Worm (Caenorhabditis elegans) whole organism, L4 larva: Measurements from ENCODE around the gene trap-4.

Source experiments
- Y5F2A.4 ChIP-seq: fragments of 200-800 bp; sonication (Bioruptor generic); optimal IDR thresholded peaks from 2 replicates; lab custom pipeline; 2018; ENCODE audit warnings: mild to moderate bottlenecking, missing genetic modification characterization, missing compliant biosample characterization
- aha-1 ChIP-seq: fragments of 150-350 bp; peaks from one replicate; lab custom pipeline; 2014; ENCODE audit warnings: missing biosample characterization, missing genetic modification characterization
- aly-2 ChIP-seq: sonication (generic microtip); optimal IDR thresholded peaks from 2 replicates; lab custom pipeline; 2018; ENCODE audit warnings: missing biosample characterization, missing genetic modification characterization
- ceh-28 ChIP-seq: fragments of 150-350 bp; optimal IDR thresholded peaks from 2 replicates; lab custom pipeline; 2014; ENCODE audit warnings: missing biosample characterization, missing genetic modification reagents, missing genetic modification characterization
- daf-16 ChIP-seq, 3 experiments: sonication (generic microtip); optimal IDR thresholded peaks; 2 replicates each; lab custom pipeline; 2016 to 2017; ENCODE audit warnings: missing genetic modification characterization in 3 of 3, missing genetic modification reagents in 3 of 3, mild to moderate bottlenecking in 2 of 3, missing compliant biosample characterization in 2 of 3, missing biosample characterization in 1 of 3, moderate library complexity in 1 of 3
- daf-19 ChIP-seq: fragments of 200-800 bp; sonication (Bioruptor generic); conservative IDR thresholded peaks from 2 replicates; pipeline ENCODE4 v1.3.6; 2022; ENCODE audit warnings: missing genetic modification characterization, missing compliant biosample characterization
- fkh-10 ChIP-seq: fragments of 150-350 bp; optimal IDR thresholded peaks from 2 replicates; lab custom pipeline; 2014; ENCODE audit warnings: missing biosample characterization, missing genetic modification reagents, missing genetic modification characterization
- fos-1 ChIP-seq: fragments of 150-350 bp; optimal IDR thresholded peaks from 2 replicates; lab custom pipeline; 2014; ENCODE audit warnings: missing biosample characterization, missing genetic modification characterization
- hlh-30 ChIP-seq: sonication (generic microtip); optimal IDR thresholded peaks from 2 replicates; lab custom pipeline; 2017; ENCODE audit warnings: antibody characterized with exemption, mild to moderate bottlenecking, missing genetic modification characterization, missing compliant biosample characterization; ENCODE audit not compliant: insufficient read depth
- mxl-3 ChIP-seq: fragments of 200-800 bp; sonication (Bioruptor generic); optimal IDR thresholded peaks from 2 replicates; lab custom pipeline; 2018; ENCODE audit warnings: mild to moderate bottlenecking, missing genetic modification characterization, missing compliant biosample characterization
- nhr-10 ChIP-seq: fragments of 150-350 bp; optimal IDR thresholded peaks from 2 replicates; lab custom pipeline; 2014; ENCODE audit warnings: missing biosample characterization, missing genetic modification characterization
- nhr-11 ChIP-seq: fragments of 150-350 bp; optimal IDR thresholded peaks from 2 replicates; lab custom pipeline; 2014; ENCODE audit warnings: missing biosample characterization, missing genetic modification characterization
- nhr-237 ChIP-seq: sonication (generic microtip); optimal IDR thresholded peaks from 2 replicates; lab custom pipeline; 2017; ENCODE audit warnings: missing biosample characterization, missing genetic modification characterization
- nhr-76 ChIP-seq: fragments of 150-350 bp; optimal IDR thresholded peaks from 2 replicates; lab custom pipeline; 2014; ENCODE audit warnings: missing biosample characterization, missing genetic modification characterization

DNA sequence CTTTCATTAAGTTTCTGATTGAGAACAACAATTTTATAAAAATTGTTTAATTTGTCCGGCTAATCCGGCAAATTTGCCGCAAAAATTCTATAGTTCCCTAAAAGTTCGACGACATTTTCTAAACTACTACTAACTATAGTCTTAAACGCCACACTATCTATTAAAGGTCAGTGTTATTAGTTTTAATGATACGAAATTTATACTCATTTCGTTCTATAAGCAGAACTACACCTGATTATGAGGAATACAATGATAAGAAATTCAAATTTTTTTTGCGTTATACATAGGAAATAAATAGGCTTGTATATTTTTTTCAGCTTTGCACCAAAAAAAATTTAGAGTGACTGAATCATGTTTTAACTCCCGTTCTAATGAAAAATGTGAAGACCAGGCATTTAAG is 27.9 kb downstream of the trap-4 start:
- TF ChIP-seq mxl-3 (GFP tag; lab: Kevin White, UChicago) (no peak), fos-1 (tag; lab: Kevin White, UChicago) (no peak), nhr-237 (tag; lab: Kevin White, UChicago) (no peak), fkh-10 (GFP tag; lab: Kevin White, UChicago) (no peak), nhr-11 (tag; lab: Kevin White, UChicago) (no peak), daf-19 (GFP tag; lab: Robert Waterston, UW) (no peak), Y5F2A.4 (GFP tag; lab: Kevin White, UChicago) (no peak), hlh-30 (tag; lab: Kevin White, UChicago) (no peak), nhr-10 (tag; lab: Kevin White, UChicago) (no peak), daf-16 (GFP tag; optimal IDR thresholded peaks at IDR 0.05; lab: Kevin White, UChicago) (no peak), daf-16 (tag; optimal IDR thresholded peaks at IDR 0.05; lab: Kevin White, UChicago) (peak; percentile 26), nhr-76 (no peak), ceh-28 (tag; lab: Kevin White, UChicago) (no peak), aly-2 (tag; lab: Kevin White, UChicago) (no peak), aha-1 (tag; lab: Kevin White, UChicago) (no peak)
